Fruit fly (Drosophila melanogaster) whole organism, prepupa: Measurements from ENCODE around the gene Syt12.

Experiments
- CG10669 ChIP-seq: fragments of 200-800 bp; sonication (Bioruptor generic); optimal IDR thresholded peaks from 3 replicates; lab custom pipeline; 2018; ENCODE audit warnings: missing biosample characterization, mild to moderate bottlenecking, missing genetic modification characterization, moderate library complexity
- CG15336 ChIP-seq: fragments of 200-800 bp; sonication (Bioruptor generic); IDR thresholded peaks from 2 replicates; pipeline ENCODE4 v1.3.6; 2022; ENCODE audit warnings: missing biosample characterization, missing genetic modification characterization
- Eip75B ChIP-seq: fragments of 200-800 bp; sonication (Bioruptor generic); optimal IDR thresholded peaks from 3 replicates; lab custom pipeline; 2016; ENCODE audit warnings: missing biosample characterization, missing genetic modification characterization
- esn ChIP-seq: fragments of 200-800 bp; sonication (Bioruptor generic); optimal IDR thresholded peaks from 2 replicates; lab custom pipeline; 2016; ENCODE audit warnings: missing biosample characterization, mild to moderate bottlenecking, missing genetic modification characterization, moderate library complexity
- fd59A ChIP-seq: fragments of 200-800 bp; sonication (Bioruptor generic); optimal IDR thresholded peaks from 2 replicates; lab custom pipeline; 2017; ENCODE audit warnings: missing biosample characterization, mild to moderate bottlenecking, missing genetic modification characterization, missing genetic modification reagents

DNA sequence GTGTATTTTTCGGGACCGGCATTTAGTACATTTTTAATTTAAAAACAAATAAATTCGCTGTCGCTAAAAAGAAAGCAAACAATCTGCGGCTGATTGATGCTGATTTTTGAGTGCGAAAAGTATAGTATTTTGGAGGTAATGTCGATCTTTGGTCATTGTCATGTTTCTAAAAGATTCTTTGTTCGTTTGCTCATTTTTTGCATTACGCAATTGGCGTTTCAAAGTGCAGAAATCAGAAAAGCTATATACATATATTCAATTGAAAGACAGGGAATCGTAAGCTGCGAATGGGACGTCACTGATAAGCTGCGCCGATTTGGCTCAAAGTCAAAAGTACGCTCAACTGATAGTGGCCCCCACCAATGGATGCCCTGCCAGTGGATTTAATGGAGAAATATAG is 13.5 kb downstream of the Syt12 start:
- TF ChIP-seq CG15336 (GFP tag; lab: Robert Waterston, UW) (no peak), esn (no peak), CG10669 (no peak), fd59A (no peak), Eip75B (GFP tag; lab: Kevin White, UChicago) (no peak)
